Fruit fly (Drosophila melanogaster) whole organism, embryonic: ENCODE results near the gene Creld.

Experiments used
- B-H1 ChIP-seq: fragments of 200-800 bp; sonication (Bioruptor generic); IDR thresholded peaks from 3 replicates; pipeline ENCODE4 v1.3.6; 2022; ENCODE audit warnings: missing biosample characterization, missing genetic modification characterization
- B-H2 ChIP-seq: fragments of 200-800 bp; sonication (Bioruptor generic); optimal IDR thresholded peaks from 2 replicates; lab custom pipeline; 2018; ENCODE audit warnings: missing biosample characterization, mild to moderate bottlenecking, missing genetic modification characterization
- Bteb2 ChIP-seq: fragments of 200-800 bp; sonication (Bioruptor generic); optimal IDR thresholded peaks from 2 replicates; lab custom pipeline; 2016; ENCODE audit warnings: missing biosample characterization, missing genetic modification characterization
- CG10209 ChIP-seq: fragments of 200-800 bp; sonication (Bioruptor generic); optimal IDR thresholded peaks from 3 replicates; lab custom pipeline; 2017; ENCODE audit warnings: missing biosample characterization, mild to moderate bottlenecking, missing genetic modification characterization, missing genetic modification reagents
- CG14710 ChIP-seq: fragments of 200-800 bp; sonication (Bioruptor generic); optimal IDR thresholded peaks from 3 replicates; lab custom pipeline; 2019; ENCODE audit warnings: missing biosample characterization, mild to moderate bottlenecking, missing genetic modification characterization, moderate library complexity
- CG14860 ChIP-seq: fragments of 200-800 bp; sonication (Bioruptor generic); IDR thresholded peaks from 3 replicates; pipeline ENCODE4 v1.3.6; 2022; ENCODE audit warnings: missing biosample characterization, missing genetic modification characterization; ENCODE audit not compliant: partially characterized antibody
- CG1529 ChIP-seq: fragments of 200-800 bp; sonication (Bioruptor generic); optimal IDR thresholded peaks from 3 replicates; lab custom pipeline; 2018; ENCODE audit warnings: missing biosample characterization, missing genetic modification characterization
- CG16779 ChIP-seq: fragments of 200-800 bp; sonication (Bioruptor generic); IDR thresholded peaks from 2 replicates; pipeline ENCODE4 v1.3.6; 2022; ENCODE audit warnings: missing biosample characterization, missing genetic modification characterization
- CG16815 ChIP-seq: fragments of 200-800 bp; sonication (Bioruptor generic); optimal IDR thresholded peaks from 3 replicates; lab custom pipeline; 2017; ENCODE audit warnings: missing biosample characterization, mild to moderate bottlenecking, missing genetic modification characterization
- CG17829 ChIP-seq: fragments of 200-800 bp; optimal IDR thresholded peaks from 2 replicates; lab custom pipeline; 2019; ENCODE audit warnings: missing biosample characterization, mild to moderate bottlenecking, missing genetic modification characterization, moderate library complexity
- CG2202 ChIP-seq: fragments of 200-800 bp; sonication (Bioruptor generic); optimal IDR thresholded peaks from 2 replicates; lab custom pipeline; 2018; ENCODE audit warnings: missing biosample characterization, mild to moderate bottlenecking, missing genetic modification characterization
- CG30431 ChIP-seq: fragments of 200-800 bp; sonication (Bioruptor generic); optimal IDR thresholded peaks from 2 replicates; lab custom pipeline; 2017; ENCODE audit warnings: missing biosample characterization, missing genetic modification characterization
- CG4730 ChIP-seq: fragments of 200-800 bp; sonication (Bioruptor generic); IDR thresholded peaks from 2 replicates; pipeline ENCODE4 v1.3.6; 2022; ENCODE audit warnings: missing biosample characterization, missing genetic modification characterization
- CG4820 ChIP-seq: fragments of 200-800 bp; sonication (Bioruptor generic); optimal IDR thresholded peaks from 3 replicates; lab custom pipeline; 2016; ENCODE audit warnings: missing biosample characterization, missing genetic modification characterization
- Camta ChIP-seq: fragments of 200-800 bp; sonication (Bioruptor generic); optimal IDR thresholded peaks from 2 replicates; lab custom pipeline; 2016; ENCODE audit warnings: missing biosample characterization, missing genetic modification characterization
- CoRest ChIP-seq: fragments of 200-800 bp; sonication (Bioruptor generic); optimal IDR thresholded peaks from 3 replicates; lab custom pipeline; 2018; ENCODE audit warnings: missing biosample characterization, mild to moderate bottlenecking, missing genetic modification characterization, moderate library complexity
- Doc3 ChIP-seq: fragments of 200-800 bp; sonication (Bioruptor generic); IDR thresholded peaks from 3 replicates; pipeline ENCODE4 v1.3.6; 2022; ENCODE audit warnings: missing biosample characterization, missing genetic modification characterization; ENCODE audit not compliant: partially characterized antibody
- Elba2 ChIP-seq: fragments of 200-800 bp; sonication (Bioruptor generic); optimal IDR thresholded peaks from 3 replicates; lab custom pipeline; 2016; ENCODE audit warnings: missing biosample characterization, missing genetic modification characterization
- HLH54F ChIP-seq: fragments of 200-800 bp; sonication (Bioruptor generic); optimal IDR thresholded peaks from 3 replicates; lab custom pipeline; 2016; ENCODE audit warnings: missing biosample characterization, missing genetic modification characterization
- HLHmδ ChIP-seq: fragments of 200-800 bp; sonication (Bioruptor generic); optimal IDR thresholded peaks from 2 replicates; lab custom pipeline; 2018; ENCODE audit warnings: missing biosample characterization, mild to moderate bottlenecking, missing genetic modification characterization, moderate library complexity
- Hr3 ChIP-seq: fragments of 200-800 bp; sonication (Bioruptor generic); optimal IDR thresholded peaks from 3 replicates; lab custom pipeline; 2016; ENCODE audit warnings: missing biosample characterization, missing genetic modification characterization
- MESR4 ChIP-seq: fragments of 200-800 bp; sonication (Bioruptor generic); optimal IDR thresholded peaks from 2 replicates; lab custom pipeline; 2018; ENCODE audit warnings: missing biosample characterization, mild to moderate bottlenecking, missing genetic modification characterization, moderate library complexity
- Mad ChIP-seq: fragments of 200-800 bp; sonication (Bioruptor generic); optimal IDR thresholded peaks from 2 replicates; lab custom pipeline; 2016; ENCODE audit warnings: missing biosample characterization, missing genetic modification characterization
- NC2β ChIP-seq: fragments of 200-800 bp; sonication (Bioruptor generic); optimal IDR thresholded peaks from 2 replicates; lab custom pipeline; 2016; ENCODE audit warnings: missing biosample characterization, missing genetic modification characterization
- Neu2 ChIP-seq: fragments of 200-800 bp; sonication (Bioruptor generic); optimal IDR thresholded peaks from 3 replicates; lab custom pipeline; 2016; ENCODE audit warnings: missing biosample characterization, missing genetic modification characterization, borderline replicate concordance
- Nf-YB ChIP-seq: fragments of 200-800 bp; sonication (Bioruptor generic); optimal IDR thresholded peaks from 3 replicates; lab custom pipeline; 2019; ENCODE audit warnings: missing biosample characterization, mild to moderate bottlenecking, missing genetic modification characterization, moderate library complexity
- Nf-YC ChIP-seq: fragments of 200-800 bp; optimal IDR thresholded peaks from 3 replicates; lab custom pipeline; 2019; ENCODE audit warnings: missing biosample characterization, mild to moderate bottlenecking, missing genetic modification characterization, moderate library complexity
- NfI ChIP-seq: fragments of 200-800 bp; sonication (Bioruptor generic); optimal IDR thresholded peaks from 3 replicates; lab custom pipeline; 2018; ENCODE audit warnings: missing biosample characterization, mild to moderate bottlenecking, missing genetic modification characterization, moderate library complexity
- Rfx ChIP-seq: fragments of 200-800 bp; sonication (Bioruptor generic); IDR thresholded peaks from 2 replicates; pipeline ENCODE4 v1.3.6; 2022; ENCODE audit warnings: missing biosample characterization, missing genetic modification characterization
- abd-A ChIP-seq: fragments of 200-800 bp; sonication (Bioruptor generic); optimal IDR thresholded peaks from 3 replicates; lab custom pipeline; 2019; ENCODE audit warnings: missing biosample characterization, mild to moderate bottlenecking, missing genetic modification characterization, moderate library complexity
- bigmax ChIP-seq: fragments of 200-800 bp; sonication (Bioruptor generic); optimal IDR thresholded peaks from 2 replicates; lab custom pipeline; 2018; ENCODE audit warnings: missing biosample characterization, mild to moderate bottlenecking, missing genetic modification characterization
- cas ChIP-seq: fragments of 200-800 bp; sonication (Bioruptor generic); IDR thresholded peaks from 2 replicates; pipeline ENCODE4 v1.3.6; 2022; ENCODE audit warnings: missing biosample characterization, missing genetic modification characterization
- caup ChIP-seq: fragments of 200-800 bp; sonication (Bioruptor generic); optimal IDR thresholded peaks from 3 replicates; lab custom pipeline; 2017; ENCODE audit warnings: missing biosample characterization, mild to moderate bottlenecking, missing genetic modification characterization, moderate library complexity; ENCODE audit not compliant: severe bottlenecking
- chinmo ChIP-seq: fragments of 200-800 bp; sonication (Bioruptor generic); IDR thresholded peaks from 4 replicates; pipeline ENCODE4 v1.3.6; 2022; ENCODE audit warnings: missing biosample characterization, missing genetic modification characterization; ENCODE audit not compliant: partially characterized antibody
- crol ChIP-seq: fragments of 200-800 bp; sonication (Bioruptor generic); IDR thresholded peaks from 2 replicates; pipeline ENCODE4 v1.3.6; 2022; ENCODE audit warnings: missing biosample characterization, missing genetic modification characterization
- dan ChIP-seq: fragments of 200-800 bp; sonication (Bioruptor generic); IDR thresholded peaks from 2 replicates; pipeline ENCODE4 v1.3.6; 2022; ENCODE audit warnings: missing biosample characterization, missing genetic modification characterization
- dimm ChIP-seq: fragments of 200-800 bp; sonication (Bioruptor generic); IDR thresholded peaks from 2 replicates; pipeline ENCODE4 v1.3.6; 2022; ENCODE audit warnings: missing biosample characterization, missing genetic modification characterization
- exex ChIP-seq: fragments of 200-800 bp; sonication (Bioruptor generic); optimal IDR thresholded peaks from 4 replicates; lab custom pipeline; 2018; ENCODE audit warnings: missing biosample characterization, mild to moderate bottlenecking, missing genetic modification characterization, moderate library complexity
- fd3F ChIP-seq: fragments of 200-800 bp; sonication (Bioruptor generic); optimal IDR thresholded peaks from 2 replicates; lab custom pipeline; 2018; ENCODE audit warnings: missing biosample characterization, mild to moderate bottlenecking, missing genetic modification characterization, moderate library complexity
- fru ChIP-seq: fragments of >200 bp; optimal IDR thresholded peaks from 2 replicates; lab custom pipeline; 2017
- jigr1 ChIP-seq: fragments of 200-800 bp; sonication (Bioruptor generic); IDR thresholded peaks from 3 replicates; pipeline ENCODE4 v1.3.6; 2022; ENCODE audit warnings: missing biosample characterization, missing genetic modification characterization
- kni ChIP-seq: fragments of 200-800 bp; sonication (Bioruptor generic); optimal IDR thresholded peaks from 3 replicates; lab custom pipeline; 2017; ENCODE audit warnings: mild to moderate bottlenecking, missing biosample characterization, missing genetic modification reagents, missing genetic modification characterization
- lmd ChIP-seq: fragments of 200-800 bp; sonication (Bioruptor generic); IDR thresholded peaks from 2 replicates; pipeline ENCODE4 v1.3.6; 2022; ENCODE audit warnings: missing biosample characterization, missing genetic modification characterization
- nau ChIP-seq: fragments of 200-800 bp; sonication (Bioruptor generic); optimal IDR thresholded peaks from 3 replicates; lab custom pipeline; 2017; ENCODE audit warnings: missing biosample characterization, mild to moderate bottlenecking, missing genetic modification characterization, missing genetic modification reagents
- pita ChIP-seq: fragments of 200-800 bp; sonication (Bioruptor generic); optimal IDR thresholded peaks from 2 replicates; lab custom pipeline; 2017; ENCODE audit warnings: missing biosample characterization, mild to moderate bottlenecking, missing genetic modification characterization
- pum ChIP-seq: fragments of 200-800 bp; sonication (Bioruptor generic); optimal IDR thresholded peaks from 2 replicates; lab custom pipeline; 2016; ENCODE audit warnings: missing biosample characterization, missing genetic modification characterization
- sr ChIP-seq: fragments of 200-800 bp; sonication (Bioruptor generic); IDR thresholded peaks from 3 replicates; pipeline ENCODE4 v1.3.6; 2022; ENCODE audit warnings: missing biosample characterization, missing genetic modification characterization
- trem ChIP-seq: fragments of 200-800 bp; optimal IDR thresholded peaks from 3 replicates; lab custom pipeline; 2019; ENCODE audit warnings: missing biosample characterization, mild to moderate bottlenecking, missing genetic modification characterization, moderate library complexity
- unc-4 ChIP-seq: fragments of 200-800 bp; sonication (Bioruptor generic); IDR thresholded peaks from 2 replicates; pipeline ENCODE4 v1.3.6; 2022; ENCODE audit warnings: missing biosample characterization, missing genetic modification characterization; ENCODE audit not compliant: partially characterized antibody
- z ChIP-seq: fragments of 200-800 bp; sonication (Bioruptor generic); IDR thresholded peaks from 3 replicates; pipeline ENCODE4 v1.3.6; 2022; ENCODE audit warnings: missing biosample characterization, missing genetic modification characterization
- zen2 ChIP-seq: fragments of 200-800 bp; sonication (Bioruptor generic); IDR thresholded peaks from 3 replicates; pipeline ENCODE4 v1.3.6; 2022; ENCODE audit warnings: missing biosample characterization, missing genetic modification characterization; ENCODE audit not compliant: partially characterized antibody

Gene Creld

DNA sequence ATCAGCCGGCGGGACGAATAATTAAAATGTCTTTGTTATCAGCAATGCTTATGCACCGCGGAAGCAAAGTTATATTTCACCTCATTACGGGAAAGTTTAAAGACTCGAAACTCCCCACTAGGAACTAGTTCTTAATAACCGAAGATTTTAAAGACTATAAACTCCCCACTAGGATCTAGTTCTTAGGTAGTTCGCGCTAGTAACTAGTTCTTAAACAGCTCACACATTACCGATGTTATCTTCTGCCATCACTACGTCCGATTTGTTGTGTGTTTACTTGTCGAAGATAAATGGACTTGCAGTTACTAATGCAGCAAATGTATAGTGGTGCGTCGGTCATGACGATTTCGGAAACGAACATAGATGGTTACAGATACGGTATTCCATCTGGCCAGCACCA lies 40.9 kb downstream of the Creld start, which contains the start of the genes CG31974 and CG11454 (continued):
- peak; percentile 87 for TF ChIP-seq Doc3 (GFP tag; lab: Robert Waterston, UW)
- no peak for TF ChIP-seq Bteb2
- peak; percentile 56 for TF ChIP-seq B-H2 (GFP tag; lab: Kevin White, UChicago)
- no peak for TF ChIP-seq cas (GFP tag; lab: Robert Waterston, UW)
- TF ChIP-seq CoRest (tag; lab: Kevin White, UChicago), result peak; percentile 4
- TF ChIP-seq fru (lab: Kevin White, UChicago), result no peak
- no peak for TF ChIP-seq HLHmδ (GFP tag; lab: Kevin White, UChicago)
- no peak for TF ChIP-seq Camta
- peak; percentile 11 for TF ChIP-seq exex (tag; lab: Kevin White, UChicago)
- TF ChIP-seq Mad (GFP tag; lab: Kevin White, UChicago), result no peak
- TF ChIP-seq CG14710 (tag; lab: Kevin White, UChicago), result peak; percentile 23
- TF ChIP-seq Neu2 (GFP tag; lab: Kevin White, UChicago), result no peak
- no peak for TF ChIP-seq sr (GFP tag; lab: Robert Waterston, UW)
- no peak for TF ChIP-seq kni
- peak; percentile 2 for TF ChIP-seq Nf-YB (GFP tag; lab: Kevin White, UChicago)
- no peak for TF ChIP-seq Hr3 (GFP tag; lab: Kevin White, UChicago)
- TF ChIP-seq nau (GFP tag; lab: Kevin White, UChicago), result no peak
- no peak for TF ChIP-seq caup (GFP tag; lab: Kevin White, UChicago)
- peak; percentile 18; the same call in 1 of the 2 replicates for TF ChIP-seq Rfx
- TF ChIP-seq fd3F (GFP tag; lab: Kevin White, UChicago), result no peak
- TF ChIP-seq dan (GFP tag; lab: Robert Waterston, UW), result no peak
- TF ChIP-seq MESR4 (GFP tag; lab: Kevin White, UChicago), result peak; percentile 84
- TF ChIP-seq HLH54F (GFP tag; lab: Kevin White, UChicago), result no peak
- TF ChIP-seq chinmo (GFP tag; lab: Robert Waterston, UW), result peak; percentile 92; the same call in 3 of the 4 replicates
- no peak for TF ChIP-seq B-H1 (GFP tag; lab: Robert Waterston, UW)
- no peak for TF ChIP-seq CG16779 (GFP tag; lab: Robert Waterston, UW)
- peak; percentile 78 for TF ChIP-seq zen2 (GFP tag; lab: Robert Waterston, UW)
- TF ChIP-seq dimm, result no peak
- no peak for TF ChIP-seq lmd (GFP tag; lab: Robert Waterston, UW)
- TF ChIP-seq crol (GFP tag; lab: Robert Waterston, UW), result no peak
- no peak for TF ChIP-seq Elba2 (GFP tag; lab: Kevin White, UChicago)
- TF ChIP-seq CG10209 (GFP tag; lab: Kevin White, UChicago), result no peak
- TF ChIP-seq CG4730 (GFP tag; lab: Robert Waterston, UW), result no peak
- peak; percentile 34; the same call in 1 of the 3 replicates for TF ChIP-seq CG14860 (GFP tag; lab: Robert Waterston, UW)
- no peak for TF ChIP-seq CG16815 (GFP tag; lab: Kevin White, UChicago)
- peak; percentile 47 for TF ChIP-seq CG17829 (tag; lab: Kevin White, UChicago)
- TF ChIP-seq CG30431 (GFP tag; lab: Kevin White, UChicago), result no peak
- TF ChIP-seq NC2β, result no peak
- TF ChIP-seq trem, result peak; percentile 35
- TF ChIP-seq bigmax, result peak; percentile 22
- peak; percentile 95 for TF ChIP-seq unc-4 (GFP tag; lab: Robert Waterston, UW)
- no peak for TF ChIP-seq CG2202
- TF ChIP-seq pum (GFP tag; lab: Kevin White, UChicago), result peak; percentile 0
- no peak for TF ChIP-seq CG1529 (GFP tag; lab: Kevin White, UChicago)
- TF ChIP-seq NfI (GFP tag; lab: Kevin White, UChicago), result no peak
- no peak for TF ChIP-seq z
- TF ChIP-seq CG4820 (GFP tag; lab: Kevin White, UChicago), result no peak
- no peak for TF ChIP-seq jigr1 (GFP tag; lab: Robert Waterston, UW)
- TF ChIP-seq Nf-YC (tag; lab: Kevin White, UChicago), result peak; percentile 9
- TF ChIP-seq pita, result no peak
- TF ChIP-seq abd-A (tag; lab: Kevin White, UChicago), result no peak
